Fruit fly (Drosophila melanogaster) whole organism, pupa: ENCODE data around the gene Jon99Fi.

ENCODE experiments used
- CG10348 ChIP-seq: fragments of 200-800 bp; sonication (Bioruptor generic); IDR thresholded peaks from 2 replicates; pipeline ENCODE4 v1.3.6; 2022; ENCODE audit warnings: missing biosample characterization, missing genetic modification characterization
- CG12605 ChIP-seq: fragments of 200-800 bp; sonication (Bioruptor generic); IDR thresholded peaks from 2 replicates; pipeline ENCODE4 v1.3.6; 2022; ENCODE audit warnings: missing biosample characterization, missing genetic modification characterization
- CG13204 ChIP-seq: fragments of 200-800 bp; sonication (Bioruptor generic); optimal IDR thresholded peaks from 2 replicates; lab custom pipeline; 2018; ENCODE audit warnings: missing biosample characterization, mild to moderate bottlenecking, missing genetic modification characterization, moderate library complexity
- CG14655 ChIP-seq: fragments of 200-800 bp; sonication (Bioruptor generic); optimal IDR thresholded peaks from 3 replicates; lab custom pipeline; 2017; ENCODE audit warnings: mild to moderate bottlenecking, missing biosample characterization, missing genetic modification reagents, missing genetic modification characterization
- CG15710 ChIP-seq: fragments of 200-800 bp; sonication (Bioruptor generic); optimal IDR thresholded peaks from 2 replicates; lab custom pipeline; 2018; ENCODE audit warnings: missing biosample characterization, mild to moderate bottlenecking, missing genetic modification characterization, moderate library complexity
- CG17806 ChIP-seq: fragments of 200-800 bp; sonication (Bioruptor generic); optimal IDR thresholded peaks from 2 replicates; lab custom pipeline; 2018; ENCODE audit warnings: missing biosample characterization, mild to moderate bottlenecking, missing genetic modification characterization, moderate library complexity
- CG32121 ChIP-seq: fragments of 200-800 bp; sonication (Bioruptor generic); IDR thresholded peaks from 2 replicates; pipeline ENCODE4 v1.3.6; 2022; ENCODE audit warnings: missing biosample characterization, missing genetic modification characterization
- CG34367 ChIP-seq: fragments of 200-800 bp; sonication (Bioruptor generic); optimal IDR thresholded peaks from 2 replicates; lab custom pipeline; 2018; ENCODE audit warnings: missing biosample characterization, mild to moderate bottlenecking, missing genetic modification characterization
- CG4496 ChIP-seq: fragments of 200-800 bp; sonication (Bioruptor generic); IDR thresholded peaks from 3 replicates; pipeline ENCODE4 v1.3.6; 2022; ENCODE audit warnings: missing biosample characterization, missing genetic modification characterization
- CG8159 ChIP-seq: fragments of 200-800 bp; sonication (Bioruptor generic); optimal IDR thresholded peaks from 3 replicates; lab custom pipeline; 2018; ENCODE audit warnings: missing biosample characterization, mild to moderate bottlenecking, missing genetic modification characterization, moderate library complexity
- CG8301 ChIP-seq: fragments of 200-800 bp; sonication (Bioruptor generic); optimal IDR thresholded peaks from 2 replicates; lab custom pipeline; 2018; ENCODE audit warnings: missing biosample characterization, mild to moderate bottlenecking, missing genetic modification characterization
- CG9948 ChIP-seq: fragments of 200-800 bp; sonication (Bioruptor generic); optimal IDR thresholded peaks from 2 replicates; lab custom pipeline; 2018; ENCODE audit warnings: missing biosample characterization, mild to moderate bottlenecking, missing genetic modification characterization, moderate library complexity
- D1 ChIP-seq: fragments of 200-800 bp; sonication (Bioruptor generic); optimal IDR thresholded peaks from 2 replicates; lab custom pipeline; 2018; ENCODE audit warnings: missing biosample characterization, mild to moderate bottlenecking, missing genetic modification characterization, moderate library complexity
- EcR ChIP-seq: fragments of 200-800 bp; sonication (Bioruptor generic); optimal IDR thresholded peaks from 3 replicates; lab custom pipeline; 2019; ENCODE audit warnings: missing biosample characterization, missing genetic modification characterization, mild to moderate bottlenecking, moderate library complexity, missing genetic modification reagents
- Ets98B ChIP-seq: fragments of 200-800 bp; sonication (Bioruptor generic); IDR thresholded peaks from 2 replicates; pipeline ENCODE4 v1.3.6; 2022; ENCODE audit warnings: missing biosample characterization, missing genetic modification characterization
- Pif1A ChIP-seq: fragments of 200-800 bp; sonication (Bioruptor generic); optimal IDR thresholded peaks from 3 replicates; lab custom pipeline; 2016; ENCODE audit warnings: missing biosample characterization, missing genetic modification characterization
- Pif1B ChIP-seq: fragments of 200-800 bp; sonication (Bioruptor generic); optimal IDR thresholded peaks from 3 replicates; lab custom pipeline; 2016; ENCODE audit warnings: missing biosample characterization, missing genetic modification characterization
- Snoo ChIP-seq: fragments of 200-800 bp; sonication (Bioruptor generic); optimal IDR thresholded peaks from 3 replicates; lab custom pipeline; 2017; ENCODE audit warnings: missing biosample characterization, mild to moderate bottlenecking, missing genetic modification characterization, inconsistent platforms
- fd96Ca ChIP-seq: fragments of 200-800 bp; sonication (Bioruptor generic); IDR thresholded peaks from 3 replicates; pipeline ENCODE4 v1.3.6; 2022; ENCODE audit warnings: missing biosample characterization, missing genetic modification characterization
- gl ChIP-seq: fragments of 200-800 bp; sonication (Bioruptor generic); optimal IDR thresholded peaks from 2 replicates; lab custom pipeline; 2018; ENCODE audit warnings: missing biosample characterization, mild to moderate bottlenecking, missing genetic modification characterization
- rn ChIP-seq: fragments of 200-800 bp; sonication (Bioruptor generic); IDR thresholded peaks from 2 replicates; pipeline ENCODE4 v1.3.6; 2022; ENCODE audit warnings: missing biosample characterization, missing genetic modification characterization

Jon99Fi gene

dm6 chr3R:30501174-30501573 lies 12.4 kb downstream of the Jon99Fi start:
- no peak; the same call in 1 of the 2 replicates for TF ChIP-seq Ets98B
- peak; percentile 31 for TF ChIP-seq Pif1B (GFP tag; lab: Kevin White, UChicago)
- no peak for TF ChIP-seq EcR (GFP tag; lab: Kevin White, UChicago)
- no peak for TF ChIP-seq CG32121 (GFP tag; lab: Robert Waterston, UW)
- TF ChIP-seq CG34367 = peak; percentile 3
- peak; percentile 60 for TF ChIP-seq Pif1A (GFP tag; lab: Kevin White, UChicago)
- no peak for TF ChIP-seq CG8301 (tag; lab: Kevin White, UChicago)
- TF ChIP-seq CG10348 (GFP tag; lab: Robert Waterston, UW) = no peak
- TF ChIP-seq CG13204 (GFP tag; lab: Kevin White, UChicago) = no peak
- TF ChIP-seq D1 (tag; lab: Kevin White, UChicago) = no peak
- peak; percentile 67 for TF ChIP-seq CG8159 (tag; lab: Kevin White, UChicago)
- TF ChIP-seq CG12605 (GFP tag; lab: Robert Waterston, UW) = no peak
- no peak for TF ChIP-seq CG9948
- peak; percentile 67 for TF ChIP-seq CG14655 (GFP tag; lab: Kevin White, UChicago)
- no peak for TF ChIP-seq Snoo
- peak; percentile 66; the same call in 2 of the 3 replicates for TF ChIP-seq fd96Ca
- no peak for TF ChIP-seq rn (GFP tag; lab: Robert Waterston, UW)
- TF ChIP-seq CG4496 (GFP tag; lab: Robert Waterston, UW) = peak; percentile 76; the same call in 2 of the 3 replicates
- no peak for TF ChIP-seq gl (tag; lab: Kevin White, UChicago)
- TF ChIP-seq CG17806 = no peak
- TF ChIP-seq CG15710 (tag; lab: Kevin White, UChicago) = no peak
- TF ChIP-seq, all 21 proteins: peak for 7

DNA sequence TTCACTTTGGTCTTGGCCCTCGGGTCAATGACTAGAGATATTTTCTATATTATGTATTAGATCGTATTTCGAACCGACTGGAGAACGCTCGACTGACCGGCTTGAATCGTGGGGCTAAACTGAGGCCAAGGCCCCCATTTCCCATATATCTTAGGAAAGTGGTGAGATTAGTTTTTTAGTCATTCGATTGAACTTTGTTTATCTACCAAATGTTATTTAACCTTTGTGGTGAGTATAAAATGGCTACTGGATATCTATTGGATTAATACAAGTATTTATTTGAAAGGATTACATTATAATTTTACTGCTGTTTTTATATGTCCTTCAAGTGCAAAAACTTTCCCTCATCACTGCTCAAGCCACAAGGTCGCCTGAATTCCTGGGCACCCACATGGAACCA lies 14.6 kb downstream of the Jon99Fi start, which contains the start of gene CG31371:
TSS of gene CG31371 (minus strand) at position 101 of the 400 bp plus-strand sequence.
- no peak for TF ChIP-seq CG4496 (GFP tag; lab: Robert Waterston, UW)

DNA sequence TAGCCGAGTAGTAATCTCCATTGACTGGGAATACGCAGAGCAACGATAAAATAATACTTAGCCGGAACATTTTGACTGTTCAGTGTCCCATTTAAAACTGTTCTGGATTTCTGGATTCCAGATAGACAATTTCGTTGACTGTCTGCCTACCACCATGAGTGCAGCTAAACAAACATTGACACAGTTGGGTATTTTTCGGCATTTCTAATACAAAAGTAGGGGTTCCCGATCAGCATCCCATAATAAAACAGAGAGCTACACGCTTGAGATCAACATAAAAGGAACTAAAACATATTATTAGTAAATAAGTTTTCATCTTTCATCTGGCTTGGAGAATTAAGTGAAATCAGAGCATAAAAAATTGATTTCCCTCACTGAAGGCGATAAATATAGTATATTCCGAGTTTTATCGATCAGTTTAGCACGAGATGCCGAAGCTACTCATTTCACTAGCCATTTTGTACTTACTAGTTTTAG lies 16.8 kb downstream of the Jon99Fi start, which contains the start of the genes PH4alphaSG1 and CG15539:
TSS of gene PH4alphaSG1 (minus strand) at position 101 of the 477 bp plus-strand sequence.
TSS of gene CG15539 (plus strand) at position 427 of the 477 bp plus-strand sequence.
- TF ChIP-seq gl (tag; lab: Kevin White, UChicago) (no peak), CG17806 (no peak), CG15710 (tag; lab: Kevin White, UChicago) (no peak), CG12605 (GFP tag; lab: Robert Waterston, UW) (no peak), rn (GFP tag; lab: Robert Waterston, UW) (no peak), CG8159 (tag; lab: Kevin White, UChicago) (no peak)

DNA sequence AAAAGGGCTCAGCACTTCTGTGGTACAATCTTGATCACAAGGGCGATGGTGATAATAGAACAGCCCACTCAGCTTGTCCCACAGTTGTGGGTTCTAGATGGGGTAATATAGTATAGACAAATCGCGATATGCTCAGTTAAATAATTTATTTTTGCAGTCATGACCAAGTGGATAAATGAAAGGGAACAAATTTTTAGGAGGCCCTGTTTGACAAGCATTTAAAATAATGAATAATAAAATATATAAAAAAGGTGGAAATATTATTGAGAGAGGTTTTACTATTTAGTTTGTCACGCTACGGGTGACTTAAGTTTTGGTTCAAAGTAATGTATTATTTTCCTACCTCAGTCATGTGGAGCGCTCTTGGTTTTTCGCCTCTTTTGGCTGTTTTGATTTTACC lies 19.0 kb downstream of the Jon99Fi start, which contains the start of gene CG34041:
TSS of gene CG34041 (plus strand) at position 301 of the 400 bp plus-strand sequence.
- no peak for TF ChIP-seq CG12605 (GFP tag; lab: Robert Waterston, UW)

DNA sequence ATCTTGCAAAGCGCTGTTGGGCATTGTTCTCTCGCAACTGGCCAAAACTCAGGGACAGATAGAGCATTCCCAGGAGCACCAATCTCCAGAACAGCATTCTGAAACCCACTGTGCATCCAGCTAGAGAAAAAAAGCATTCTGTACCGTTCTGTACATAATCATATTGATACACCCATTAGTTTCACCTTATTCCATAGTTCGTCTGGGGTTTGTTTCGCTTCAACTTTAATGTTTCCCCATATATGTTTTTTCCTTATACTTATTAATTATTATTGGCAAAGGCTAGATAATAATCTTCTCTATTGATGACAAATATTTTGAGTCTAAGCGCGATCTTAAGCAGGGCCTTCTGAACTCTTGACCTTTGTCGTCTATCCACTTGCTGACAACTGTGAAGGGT lies 23.4 kb downstream of the Jon99Fi start, which contains the start of gene PH4alphaNE2:
TSS of gene PH4alphaNE2 (minus strand) at position 101 of the 400 bp plus-strand sequence.
- TF ChIP-seq gl (tag; lab: Kevin White, UChicago) (no peak), CG10348 (GFP tag; lab: Robert Waterston, UW) (no peak), CG15710 (tag; lab: Kevin White, UChicago) (no peak), Pif1B (GFP tag; lab: Kevin White, UChicago) (no peak), CG32121 (GFP tag; lab: Robert Waterston, UW) (no peak), rn (GFP tag; lab: Robert Waterston, UW) (no peak), EcR (GFP tag; lab: Kevin White, UChicago) (no peak)

dm6 chr3R:30514255-30514827 lies 25.6 kb downstream of the Jon99Fi start, which contains the start of the genes CG31524 and CG9698:
Gene CG31524 (minus strand): TSS chr3R:30514355.
Gene CG9698 (plus strand): TSS chr3R:30514777.
- TF ChIP-seq rn (GFP tag; lab: Robert Waterston, UW) (no peak), Snoo (no peak), D1 (tag; lab: Kevin White, UChicago) (no peak), fd96Ca (no peak), CG32121 (GFP tag; lab: Robert Waterston, UW) (no peak), CG10348 (GFP tag; lab: Robert Waterston, UW) (no peak), gl (tag; lab: Kevin White, UChicago) (no peak), CG8159 (tag; lab: Kevin White, UChicago) (no peak), CG14655 (GFP tag; lab: Kevin White, UChicago) (no peak), Ets98B (no peak), Pif1B (GFP tag; lab: Kevin White, UChicago) (no peak), Pif1A (GFP tag; lab: Kevin White, UChicago) (no peak), CG12605 (GFP tag; lab: Robert Waterston, UW) (no peak), CG9948 (no peak), CG17806 (no peak), CG13204 (GFP tag; lab: Kevin White, UChicago) (no peak), EcR (GFP tag; lab: Kevin White, UChicago) (no peak), CG8301 (tag; lab: Kevin White, UChicago) (no peak), CG34367 (no peak)
